Fruit fly (Drosophila melanogaster): ENCODE measurements around the gene CG4364.

Gene CG4364

DNA sequence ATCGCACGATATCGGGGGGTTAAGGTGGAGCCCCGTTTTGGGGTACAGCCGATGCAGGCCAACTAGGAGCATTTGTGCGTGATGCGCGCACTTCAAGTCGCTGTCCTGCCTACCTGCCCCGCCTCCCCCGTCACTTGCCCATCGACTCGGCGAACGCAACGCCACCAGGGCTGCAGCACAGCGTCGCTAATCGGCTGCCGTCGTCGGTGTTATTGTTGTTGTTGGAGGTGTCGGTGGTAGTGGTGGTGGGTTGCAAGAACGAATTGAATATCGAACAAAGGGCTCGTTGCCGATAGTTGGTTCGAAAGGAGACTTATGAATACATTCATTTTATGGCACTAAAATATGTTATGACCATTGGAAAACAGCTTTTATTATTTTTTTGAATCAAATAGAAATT lies 47.8 kb upstream of the CG4364 start (continued):
- TF ChIP-seq Blimp-1 (GFP tag; optimal IDR thresholded peaks at IDR 0.05) (no peak), CG34406 (GFP tag; optimal IDR thresholded peaks at IDR 0.05) (no peak), CG31627 (GFP tag; optimal IDR thresholded peaks at IDR 0.05) (peak; percentile 54)

DNA sequence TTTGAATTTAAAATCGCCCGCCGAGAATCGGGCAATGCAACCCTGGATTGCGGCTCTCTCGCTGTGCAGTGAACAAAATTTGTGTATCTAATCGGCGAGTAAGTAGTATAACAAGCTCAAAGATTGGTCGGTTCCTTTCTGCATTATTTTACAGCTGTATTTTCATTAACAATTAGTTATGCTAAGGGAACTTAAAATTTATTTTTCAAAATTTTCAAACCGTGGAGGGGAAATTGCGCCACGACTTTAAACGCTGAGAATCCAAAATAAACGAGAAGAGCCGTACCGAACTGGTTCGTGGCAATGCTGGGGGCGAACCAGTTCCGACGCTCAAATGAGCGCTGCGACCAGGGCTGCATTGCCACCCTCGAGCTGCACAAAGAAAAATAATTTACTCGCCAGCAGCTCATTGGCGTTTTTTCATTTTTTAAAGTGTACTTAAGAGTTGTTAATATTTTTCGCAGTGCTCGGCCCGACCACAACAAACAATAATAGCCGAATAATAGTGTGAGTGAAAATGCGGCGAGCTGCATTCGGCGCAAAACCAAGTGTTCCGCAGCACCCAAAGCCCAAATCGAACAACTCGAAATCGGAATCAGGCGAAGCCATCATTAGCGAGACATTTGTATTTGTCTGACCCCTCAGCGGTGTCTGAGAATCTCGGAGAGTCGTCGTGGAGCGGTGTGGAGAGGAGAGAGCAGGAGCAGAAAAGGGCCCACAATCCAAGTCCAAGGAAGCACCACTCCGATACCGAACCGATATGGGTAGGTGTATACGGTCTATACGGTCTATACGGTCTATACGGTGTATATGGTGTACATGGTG lies 47.1 kb upstream of the CG4364 start, which contains the start of gene zf30C:
TSS of gene zf30C (plus strand) at position 353 of the 825 bp plus-strand sequence.
- peak; percentile 45 to 83 for TF ChIP-seq salr (GFP tag; optimal IDR thresholded peaks at IDR 0.05)
- peak; percentile 58 for TF ChIP-seq CG1621 (tag; optimal IDR thresholded peaks at IDR 0.05)
- TF ChIP-seq CG16779 (tag; optimal IDR thresholded peaks at IDR 0.05): peak; percentile 57
- TF ChIP-seq Gug (GFP tag; IDR thresholded peaks at IDR 0.05): peak; percentile 67
- peak; percentile 74 for TF ChIP-seq CG34406 (GFP tag; optimal IDR thresholded peaks at IDR 0.05)
- TF ChIP-seq ss (GFP tag; optimal IDR thresholded peaks at IDR 0.05): peak in 1 of 2 experiments; percentile 50
- peak; percentile 96 for TF ChIP-seq svp (GFP tag)
- TF ChIP-seq CG10631 (GFP tag; optimal IDR thresholded peaks at IDR 0.05): peak; percentile 91
- TF ChIP-seq CG11762 (GFP tag; optimal IDR thresholded peaks at IDR 0.05; ENCODE audit: insufficient read depth): peak; percentile 72
- peak; percentile 87 for TF ChIP-seq Ets21C (GFP tag; optimal IDR thresholded peaks at IDR 0.05)
- TF ChIP-seq eg (GFP tag; IDR thresholded peaks at IDR 0.05): peak; percentile 92
- peak; percentile 93 for TF ChIP-seq CG6163 (GFP tag; IDR thresholded peaks at IDR 0.05)
- peak; percentile 57 for TF ChIP-seq spab (GFP tag; optimal IDR thresholded peaks at IDR 0.05)
- TF ChIP-seq fd85E (GFP tag; optimal IDR thresholded peaks at IDR 0.05): peak; percentile 53
- peak; percentile 84 for TF ChIP-seq vri (GFP tag; optimal IDR thresholded peaks at IDR 0.05)
- peak; percentile 94 for TF ChIP-seq cyc (GFP tag; optimal IDR thresholded peaks at IDR 0.05)
- TF ChIP-seq acj6 (GFP tag; optimal IDR thresholded peaks at IDR 0.05): peak; percentile 90
- TF ChIP-seq Met (GFP tag; optimal IDR thresholded peaks at IDR 0.05): peak; percentile 89
- TF ChIP-seq net (GFP tag; optimal IDR thresholded peaks at IDR 0.05): peak; percentile 86
- TF ChIP-seq CG6792 (GFP tag; optimal IDR thresholded peaks at IDR 0.05): peak; percentile 83
- peak; percentile 95 for TF ChIP-seq Hr39 (GFP tag; optimal IDR thresholded peaks at IDR 0.05)
- TF ChIP-seq Blimp-1 (GFP tag; optimal IDR thresholded peaks at IDR 0.05): peak; percentile 23
- peak; percentile 90 for TF ChIP-seq OdsH (GFP tag; optimal IDR thresholded peaks at IDR 0.05)
- peak; percentile 73 for TF ChIP-seq CG4318 (GFP tag; optimal IDR thresholded peaks at IDR 0.05)
- TF ChIP-seq CG8632 (GFP tag; optimal IDR thresholded peaks at IDR 0.05): peak; percentile 80
- peak; percentile 79 for TF ChIP-seq CG11294 (GFP tag; IDR thresholded peaks at IDR 0.05)
- peak; percentile 40 for TF ChIP-seq fkh (GFP tag; optimal IDR thresholded peaks at IDR 0.05)
- TF ChIP-seq esn (GFP tag; optimal IDR thresholded peaks at IDR 0.05): peak; percentile 93
- peak; percentile 67 for TF ChIP-seq CG6276 (GFP tag; optimal IDR thresholded peaks at IDR 0.05)
- peak; percentile 54 for TF ChIP-seq CG6808 (GFP tag; optimal IDR thresholded peaks at IDR 0.05)
- TF ChIP-seq Ets96B (tag; optimal IDR thresholded peaks at IDR 0.05): peak; percentile 64
- TF ChIP-seq Sox14 (GFP tag; optimal IDR thresholded peaks at IDR 0.05): peak; percentile 94
- peak; percentile 93 for TF ChIP-seq pdm3 (GFP tag; optimal IDR thresholded peaks at IDR 0.05)
- TF ChIP-seq CG10669 (GFP tag; optimal IDR thresholded peaks at IDR 0.05): peak; percentile 73
- TF ChIP-seq Lpt (GFP tag; optimal IDR thresholded peaks at IDR 0.05): peak; percentile 78
- TF ChIP-seq dsx (GFP tag; optimal IDR thresholded peaks at IDR 0.05; ENCODE audit: poor library complexity, severe bottlenecking): peak; percentile 52
- peak; percentile 85 for TF ChIP-seq CG32006 (GFP tag; optimal IDR thresholded peaks at IDR 0.05)
- TF ChIP-seq CG11902 (GFP tag; optimal IDR thresholded peaks at IDR 0.05): peak; percentile 86
- peak; percentile 92 for TF ChIP-seq lz (GFP tag; optimal IDR thresholded peaks at IDR 0.05)
- peak; percentile 61 for TF ChIP-seq fd59A (GFP tag; optimal IDR thresholded peaks at IDR 0.05)
- TF ChIP-seq Sox15 (GFP tag; optimal IDR thresholded peaks at IDR 0.05): peak; percentile 80
- peak; percentile 81 for TF ChIP-seq dac (GFP tag; optimal IDR thresholded peaks at IDR 0.05)
- peak; percentile 94 for TF ChIP-seq CG31627 (GFP tag; optimal IDR thresholded peaks at IDR 0.05)
- TF ChIP-seq Eip78C (GFP tag): peak; percentile 96
- peak; percentile 65 for TF ChIP-seq CG3032 (tag; optimal IDR thresholded peaks at IDR 0.05)
- TF ChIP-seq Sox102F (GFP tag; optimal IDR thresholded peaks at IDR 0.05): peak; percentile 87
- TF ChIP-seq Hr4 (GFP tag; optimal IDR thresholded peaks at IDR 0.05): peak; percentile 93

All from whole organism, prepupa.